Fruit fly (Drosophila melanogaster) Kc167 (cell line): ENCODE measurements around the gene Trl.

ENCODE experiments used
- Myc ChIP-seq: fragments of >200 bp; optimal IDR thresholded peaks from 2 replicates; lab custom pipeline; 2017; ENCODE audit warnings: missing external identifiers
- Sin3A ChIP-seq: fragments of >200 bp; optimal IDR thresholded peaks from 2 replicates; lab custom pipeline; 2018; ENCODE audit warnings: missing external identifiers
- insv ChIP-seq: fragments of >200 bp; optimal IDR thresholded peaks from 3 replicates; lab custom pipeline; 2018; ENCODE audit warnings: missing external identifiers
- psq ChIP-seq: fragments of >200 bp; optimal IDR thresholded peaks from 2 replicates; lab custom pipeline; 2017; ENCODE audit warnings: missing external identifiers
- ttk ChIP-seq: sonication (Bioruptor generic); optimal IDR thresholded peaks from 2 replicates; lab custom pipeline; 2017; ENCODE audit warnings: missing external identifiers

dm6 chr3L:14731790-14732189 is 29.1 kb downstream of the Trl start:
- TF ChIP-seq Sin3A, result no peak
- no peak for TF ChIP-seq ttk (lab: Kevin White, UChicago)
- no peak for TF ChIP-seq psq (lab: Kevin White, UChicago)
- no peak for TF ChIP-seq insv (lab: Kevin White, UChicago)
- no peak for TF ChIP-seq Myc (lab: Kevin White, UChicago)
